Worm (Caenorhabditis elegans) whole organism, mixed stage, embryonic: Measurements from ENCODE around the gene F32F2.4.

Experiments
- blmp-1 ChIP-seq: fragments of 150-350 bp; optimal IDR thresholded peaks from 2 replicates; lab custom pipeline; 2014; ENCODE audit warnings: missing biosample characterization, missing genetic modification characterization
- ceh-39 ChIP-seq: fragments of 150-350 bp; optimal IDR thresholded peaks from 2 replicates; lab custom pipeline; 2014; ENCODE audit warnings: missing biosample characterization, missing genetic modification characterization
- lsy-2 ChIP-seq: fragments of 150-350 bp; optimal IDR thresholded peaks from 2 replicates; lab custom pipeline; 2014; ENCODE audit warnings: missing biosample characterization, missing genetic modification characterization
- mep-1 ChIP-seq: fragments of 150-350 bp; optimal IDR thresholded peaks from 2 replicates; lab custom pipeline; 2017; ENCODE audit warnings: missing biosample characterization, missing genetic modification reagents, missing genetic modification characterization, inconsistent platforms
- nhr-28 ChIP-seq: fragments of 150-350 bp; optimal IDR thresholded peaks from 2 replicates; lab custom pipeline; 2014; ENCODE audit warnings: missing biosample characterization, missing genetic modification characterization
- pha-4 ChIP-seq: fragments of 150-350 bp; optimal IDR thresholded peaks from 2 replicates; lab custom pipeline; 2018; ENCODE audit warnings: missing biosample characterization, missing genetic modification reagents, missing genetic modification characterization

ce11 chrV:13288881-13289280, 12.8 kb downstream of the F32F2.4 start:
- no peak for TF ChIP-seq blmp-1 (tag; lab: Kevin White, UChicago)
- TF ChIP-seq ceh-39 (tag; lab: Kevin White, UChicago), result no peak
- no peak for TF ChIP-seq lsy-2
- TF ChIP-seq pha-4 (tag; lab: Kevin White, UChicago), result no peak
- no peak for TF ChIP-seq mep-1 (tag; lab: Kevin White, UChicago)
- no peak for TF ChIP-seq nhr-28
